Worm (Caenorhabditis elegans) whole organism, L4 larva: ENCODE results near the gene oac-7.

Source experiments
- F10B5.3 ChIP-seq: sonication (generic microtip); optimal IDR thresholded peaks from 2 replicates; lab custom pipeline; 2016; ENCODE audit warnings: mild to moderate bottlenecking, missing genetic modification characterization, missing compliant biosample characterization
- F37D6.2 ChIP-seq: sonication (generic microtip); optimal IDR thresholded peaks from 2 replicates; lab custom pipeline; 2016; ENCODE audit warnings: mild to moderate bottlenecking, missing genetic modification characterization, missing compliant biosample characterization
- R02D3.7 ChIP-seq: fragments of 150-350 bp; sonication (generic microtip); optimal IDR thresholded peaks from 3 replicates; lab custom pipeline; 2014; ENCODE audit warnings: missing biosample characterization, missing genetic modification characterization
- T26A8.4 ChIP-seq: fragments of 200-800 bp; sonication (Bioruptor generic); IDR thresholded peaks from 2 replicates; pipeline ENCODE4 v1.3.6; 2022; ENCODE audit warnings: missing genetic modification characterization, missing compliant biosample characterization
- Y105C5A.15 ChIP-seq: fragments of 200-800 bp; sonication (Bioruptor generic); IDR thresholded peaks from 2 replicates; pipeline ENCODE4 v1.3.6; 2022; ENCODE audit warnings: missing genetic modification characterization, missing compliant biosample characterization
- aha-1 ChIP-seq: fragments of 150-350 bp; peaks from one replicate; lab custom pipeline; 2014; ENCODE audit warnings: missing biosample characterization, missing genetic modification characterization
- attf-4 ChIP-seq: sonication (generic microtip); optimal IDR thresholded peaks from 3 replicates; lab custom pipeline; 2017; ENCODE audit warnings: missing biosample characterization, missing genetic modification characterization
- ceh-62 ChIP-seq: sonication (generic microtip); optimal IDR thresholded peaks from 2 replicates; lab custom pipeline; 2017; ENCODE audit warnings: missing biosample characterization, missing genetic modification characterization
- daf-8 ChIP-seq: fragments of 200-800 bp; sonication (Bioruptor generic); IDR thresholded peaks from 2 replicates; pipeline ENCODE4 v1.3.6; 2022; ENCODE audit warnings: missing genetic modification characterization, missing compliant biosample characterization
- duxl-1 ChIP-seq: sonication (generic microtip); optimal IDR thresholded peaks from 2 replicates; lab custom pipeline; 2016; ENCODE audit warnings: mild to moderate bottlenecking, missing genetic modification characterization, moderate library complexity, missing compliant biosample characterization; ENCODE audit not compliant: poor library complexity
- dve-1 ChIP-seq: sonication (generic microtip); optimal IDR thresholded peaks from 2 replicates; lab custom pipeline; 2017; ENCODE audit warnings: antibody characterized with exemption, mild to moderate bottlenecking, missing genetic modification characterization, missing compliant biosample characterization; ENCODE audit not compliant: insufficient read depth
- egl-27 ChIP-seq: sonication (generic microtip); optimal IDR thresholded peaks from 3 replicates; lab custom pipeline; 2017; ENCODE audit warnings: missing biosample characterization, missing genetic modification reagents, missing genetic modification characterization
- fkh-10 ChIP-seq: fragments of 150-350 bp; optimal IDR thresholded peaks from 2 replicates; lab custom pipeline; 2014; ENCODE audit warnings: missing biosample characterization, missing genetic modification reagents, missing genetic modification characterization
- fos-1 ChIP-seq: fragments of 150-350 bp; optimal IDR thresholded peaks from 2 replicates; lab custom pipeline; 2014; ENCODE audit warnings: missing biosample characterization, missing genetic modification characterization
- hif-1 ChIP-seq, 2 experiments: sonication (generic microtip); optimal IDR thresholded peaks; 2 replicates each; lab custom pipeline; 2016 to 2017; ENCODE audit warnings: missing compliant biosample characterization in 2 of 2, missing genetic modification characterization in 2 of 2, missing genetic modification reagents in 2 of 2, missing genotype in 2 of 2, mild to moderate bottlenecking in 1 of 2
- hmg-1.1 ChIP-seq: fragments of 200-800 bp; sonication (Bioruptor generic); IDR thresholded peaks from 2 replicates; pipeline ENCODE4 v1.3.6; 2022; ENCODE audit warnings: missing genetic modification reagents, missing genetic modification characterization, missing compliant biosample characterization
- lin-13 ChIP-seq: fragments of 150-350 bp; optimal IDR thresholded peaks from 2 replicates; lab custom pipeline; 2014; ENCODE audit warnings: missing biosample characterization, missing genetic modification reagents, missing genetic modification characterization
- lin-29 ChIP-seq: fragments of 200-800 bp; sonication (Bioruptor generic); IDR thresholded peaks from 2 replicates; pipeline ENCODE4 v1.3.6; 2022; ENCODE audit warnings: missing genetic modification reagents, missing genetic modification characterization, missing compliant biosample characterization
- lin-38 ChIP-seq: fragments of 200-800 bp; sonication (Bioruptor generic); IDR thresholded peaks from 2 replicates; pipeline ENCODE4 v1.3.6; 2022; ENCODE audit warnings: missing genetic modification reagents, missing genetic modification characterization, missing compliant biosample characterization
- lir-3 ChIP-seq: sonication (generic microtip); optimal IDR thresholded peaks from 2 replicates; lab custom pipeline; 2016; ENCODE audit warnings: mild to moderate bottlenecking, missing genetic modification characterization, missing compliant biosample characterization
- madf-5 ChIP-seq, 2 experiments: fragments of 200-800 bp; sonication (Bioruptor generic); IDR thresholded peaks; 2 replicates each; pipeline ENCODE4 v1.3.6; 2022; ENCODE audit warnings: missing compliant biosample characterization in 2 of 2, missing genetic modification characterization in 2 of 2
- nhr-11 ChIP-seq: fragments of 150-350 bp; optimal IDR thresholded peaks from 2 replicates; lab custom pipeline; 2014; ENCODE audit warnings: missing biosample characterization, missing genetic modification characterization
- nhr-111 ChIP-seq: fragments of 200-800 bp; sonication (Bioruptor generic); optimal IDR thresholded peaks from 2 replicates; lab custom pipeline; 2018; ENCODE audit warnings: mild to moderate bottlenecking, missing genetic modification characterization, missing compliant biosample characterization
- nhr-28 ChIP-seq: fragments of 150-350 bp; optimal IDR thresholded peaks from 2 replicates; lab custom pipeline; 2014; ENCODE audit warnings: missing biosample characterization, missing genetic modification characterization
- nhr-42 ChIP-seq: fragments of 200-800 bp; sonication (Bioruptor generic); IDR thresholded peaks from 2 replicates; pipeline ENCODE4 v1.3.6; 2022; ENCODE audit warnings: missing genetic modification characterization, missing compliant biosample characterization
- php-3 ChIP-seq: fragments of 200-800 bp; sonication (Bioruptor generic); IDR thresholded peaks from 2 replicates; pipeline ENCODE4 v1.3.6; 2022; ENCODE audit warnings: missing genetic modification reagents, missing genetic modification characterization, missing compliant biosample characterization
- pqm-1 ChIP-seq: sonication (generic microtip); optimal IDR thresholded peaks from 2 replicates; lab custom pipeline; 2017; ENCODE audit warnings: missing biosample characterization, missing genetic modification characterization
- rbr-2 ChIP-seq: sonication (generic microtip); optimal IDR thresholded peaks from 2 replicates; lab custom pipeline; 2016; ENCODE audit warnings: missing genotype, missing genetic modification characterization, missing compliant biosample characterization
- sdz-12 ChIP-seq: fragments of 200-800 bp; sonication (Bioruptor generic); optimal IDR thresholded peaks from 2 replicates; lab custom pipeline; 2018; ENCODE audit warnings: mild to moderate bottlenecking, missing genetic modification characterization, missing compliant biosample characterization
- set-16 ChIP-seq: fragments of 200-800 bp; sonication (Bioruptor generic); IDR thresholded peaks from 2 replicates; pipeline ENCODE4 v1.3.6; 2022; ENCODE audit warnings: missing genetic modification reagents, missing genetic modification characterization, missing compliant biosample characterization
- snpc-1.2 ChIP-seq: fragments of 200-800 bp; sonication (Bioruptor generic); IDR thresholded peaks from 2 replicates; pipeline ENCODE4 v1.3.6; 2022; ENCODE audit warnings: missing genetic modification reagents, missing genetic modification characterization, missing compliant biosample characterization
- snpc-4 ChIP-seq: fragments of 150-350 bp; optimal IDR thresholded peaks from 2 replicates; lab custom pipeline; 2014; ENCODE audit warnings: missing biosample characterization, missing genetic modification characterization
- spr-3 ChIP-seq: fragments of 200-800 bp; sonication (Bioruptor generic); optimal IDR thresholded peaks from 2 replicates; lab custom pipeline; 2018; ENCODE audit warnings: mild to moderate bottlenecking, missing genetic modification characterization, missing compliant biosample characterization
- unc-130 ChIP-seq: sonication (generic microtip); optimal IDR thresholded peaks from 2 replicates; lab custom pipeline; 2016; ENCODE audit warnings: missing genetic modification reagents, missing genetic modification characterization, missing compliant biosample characterization
- unc-62 ChIP-seq, 3 experiments: fragments of 150-350 bp in 1 of 3; sonication (generic microtip); optimal IDR thresholded peaks in 2 of 3; peaks in 1 of 3; 1 replicate in 1 of 3; 2 replicates in 2 of 3; lab custom pipeline; 2014 to 2017; ENCODE audit warnings: missing biosample characterization in 3 of 3, missing genetic modification characterization in 3 of 3, missing genetic modification reagents in 3 of 3, missing genotype in 1 of 3
- zfp-3 ChIP-seq: fragments of 200-800 bp; sonication (Bioruptor generic); conservative IDR thresholded peaks from 2 replicates; pipeline ENCODE4 v1.3.6; 2022; ENCODE audit warnings: missing genetic modification reagents, missing genetic modification characterization, missing compliant biosample characterization
- zip-2 ChIP-seq: fragments of 150-350 bp; optimal IDR thresholded peaks from 2 replicates; lab custom pipeline; 2014; ENCODE audit warnings: missing biosample characterization, missing genetic modification characterization

Gene oac-7

ce11 chrV:16342258-16342618, 32.6 kb downstream of the oac-7 start, which contains the start of gene nhr-193 (continued):
- TF ChIP-seq daf-8, result no peak
- TF ChIP-seq snpc-4, result no peak
- TF ChIP-seq unc-62 (GFP tag; optimal IDR thresholded peaks at IDR 0.05 in 1 of 2; lab: Kevin White, UChicago), result no peak
- no peak for TF ChIP-seq unc-62 (tag; optimal IDR thresholded peaks at IDR 0.05; lab: Kevin White, UChicago)
- no peak for TF ChIP-seq madf-5 (GFP tag; IDR thresholded peaks at IDR 0.05; lab: Robert Waterston, UW)
- TF ChIP-seq nhr-28 (tag; lab: Kevin White, UChicago), result peak; percentile 54
- TF ChIP-seq nhr-111 (GFP tag; lab: Kevin White, UChicago), result no peak
- TF ChIP-seq duxl-1 (tag; lab: Kevin White, UChicago), result no peak
- peak; percentile 61 for TF ChIP-seq dve-1 (tag; lab: Kevin White, UChicago)
- no peak for TF ChIP-seq lin-38 (GFP tag; lab: Robert Waterston, UW)
- no peak for TF ChIP-seq nhr-11 (tag; lab: Kevin White, UChicago)
- peak; percentile 46 for TF ChIP-seq pqm-1 (tag; lab: Kevin White, UChicago)
- no peak for TF ChIP-seq zfp-3 (GFP tag; lab: Robert Waterston, UW)
- TF ChIP-seq egl-27 (tag; lab: Kevin White, UChicago), result no peak
- no peak for TF ChIP-seq sdz-12 (GFP tag; lab: Kevin White, UChicago)
- no peak for TF ChIP-seq rbr-2 (tag; lab: Kevin White, UChicago)
- no peak for TF ChIP-seq hif-1 (tag; optimal IDR thresholded peaks at IDR 0.05; lab: Kevin White, UChicago)
- TF ChIP-seq Y105C5A.15, result no peak
- no peak for TF ChIP-seq unc-130 (GFP tag; lab: Kevin White, UChicago)
- no peak for TF ChIP-seq T26A8.4 (GFP tag; lab: Robert Waterston, UW)
- TF ChIP-seq R02D3.7, result no peak
- TF ChIP-seq aha-1 (tag; lab: Kevin White, UChicago), result no peak
- TF ChIP-seq F10B5.3 (tag; lab: Kevin White, UChicago), result no peak
- TF ChIP-seq F37D6.2, result no peak
- no peak for TF ChIP-seq snpc-1.2 (GFP tag; lab: Robert Waterston, UW)
- no peak for TF ChIP-seq set-16 (GFP tag; lab: Robert Waterston, UW)
- TF ChIP-seq php-3 (GFP tag; lab: Robert Waterston, UW), result no peak
- TF ChIP-seq zip-2 (tag; lab: Kevin White, UChicago), result no peak
- no peak for TF ChIP-seq attf-4 (tag; lab: Kevin White, UChicago)
- TF ChIP-seq lin-13, result no peak
- no peak for TF ChIP-seq fos-1 (tag; lab: Kevin White, UChicago)
- TF ChIP-seq hmg-1.1 (GFP tag; lab: Robert Waterston, UW), result no peak
- TF ChIP-seq fkh-10 (GFP tag; lab: Kevin White, UChicago), result no peak
- TF ChIP-seq lin-29 (GFP tag; lab: Robert Waterston, UW), result no peak
- no peak for TF ChIP-seq ceh-62

ce11 chrV:16346406-16347108, 37.0 kb downstream of the oac-7 start, which contains the start of the genes W08G11.5 and W08G11.1:
Gene W08G11.5 (minus strand): TSS chrV:16346506.
Gene W08G11.1 (plus strand): TSS chrV:16347058.
- TF ChIP-seq aha-1 (tag; lab: Kevin White, UChicago), result peak; percentile 33
- TF ChIP-seq F37D6.2, result no peak

ce11 chrV:16350061-16350460, 40.5 kb downstream of the oac-7 start:
- TF ChIP-seq nhr-42 (GFP tag; lab: Robert Waterston, UW) (no peak), aha-1 (tag; lab: Kevin White, UChicago) (peak; percentile 60), ceh-62 (no peak), lir-3 (tag; lab: Kevin White, UChicago) (no peak), spr-3 (GFP tag; lab: Kevin White, UChicago) (no peak), egl-27 (tag; lab: Kevin White, UChicago) (no peak)
